Worm (Caenorhabditis elegans): ENCODE data around the gene rgs-6.

rgs-6 gene

DNA sequence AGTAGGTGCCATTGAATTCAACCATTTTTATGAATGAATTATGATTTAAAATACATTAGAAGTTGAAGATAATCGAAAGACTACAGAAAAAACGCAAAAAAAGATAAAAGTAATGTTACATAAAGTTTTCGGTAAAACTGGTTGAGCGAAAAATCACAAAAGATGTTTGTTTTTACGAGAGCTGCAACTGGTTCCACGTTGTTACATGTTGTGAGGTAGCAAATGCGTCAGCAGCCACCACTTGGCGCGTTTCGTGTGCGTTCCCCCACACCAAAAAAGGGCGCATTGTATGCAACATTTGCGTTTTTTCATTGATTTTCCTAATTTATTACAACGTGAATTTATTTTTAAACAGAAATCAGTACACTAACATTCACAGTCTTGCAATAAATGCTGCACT is 48.6 kb upstream of the rgs-6 start, which contains the start of gene gakh-1 (continued):
- no peak for TF ChIP-seq F39B2.1 (GFP tag; IDR thresholded peaks at IDR 0.05)
- TF ChIP-seq rcor-1 (GFP tag; IDR thresholded peaks at IDR 0.05): 0 out of 2 replicates have a peak, but pooled peaks have one; percentile 10
- no peak for TF ChIP-seq madf-8 (GFP tag; conservative IDR thresholded peaks at IDR 0.05)
- no peak for TF ChIP-seq nhr-179 (tag; optimal IDR thresholded peaks at IDR 0.05)
- TF ChIP-seq ama-1 (optimal IDR thresholded peaks at IDR 0.05): no peak
- TF ChIP-seq ama-1 (GFP tag; optimal IDR thresholded peaks at IDR 0.05): no peak
- TF ChIP-seq hrde-1 (tag; optimal IDR thresholded peaks at IDR 0.05; ENCODE audit: borderline replicate concordance): no peak
- TF ChIP-seq ztf-26 (tag; optimal IDR thresholded peaks at IDR 0.05): no peak
- TF ChIP-seq C17E4.6 (GFP tag; IDR thresholded peaks at IDR 0.05): no peak

DNA sequence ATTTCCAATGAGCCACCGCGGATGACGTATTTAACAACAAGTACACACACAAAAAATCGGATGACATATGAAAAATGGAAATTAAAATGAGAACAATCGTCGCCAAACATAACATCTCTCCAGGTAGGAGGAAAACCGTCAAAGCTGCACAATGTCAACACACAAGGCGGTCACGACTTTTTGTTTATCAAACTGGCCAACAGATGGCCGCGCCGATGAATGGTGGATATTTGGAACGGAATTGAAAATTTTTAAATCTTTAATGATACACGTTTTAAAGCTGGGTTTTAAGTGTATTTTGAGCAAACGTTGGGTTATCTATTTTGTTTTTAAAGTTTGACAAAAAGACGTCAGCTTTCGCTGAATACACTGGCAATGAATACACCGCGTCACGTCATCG is 47.7 kb upstream of the rgs-6 start:
- TF ChIP-seq ama-1 (optimal IDR thresholded peaks at IDR 0.05): no peak
- no peak for TF ChIP-seq ama-1 (GFP tag; optimal IDR thresholded peaks at IDR 0.05)
- no peak for TF ChIP-seq gei-17 (GFP tag; optimal IDR thresholded peaks at IDR 0.05)
- no peak for TF ChIP-seq nhr-120 (GFP tag; IDR thresholded peaks at IDR 0.05)
- TF ChIP-seq C06A6.2 (GFP tag; conservative IDR thresholded peaks at IDR 0.05): no peak
- TF ChIP-seq rec-8 (tag; optimal IDR thresholded peaks at IDR 0.05): no peak
- no peak for TF ChIP-seq sea-2 (GFP tag; IDR thresholded peaks at IDR 0.05)
- no peak for TF ChIP-seq nhr-90 (tag; optimal IDR thresholded peaks at IDR 0.05)
- no peak for TF ChIP-seq ceh-100 (GFP tag; IDR thresholded peaks at IDR 0.05)
- no peak for TF ChIP-seq lin-40 (tag; optimal IDR thresholded peaks at IDR 0.05)
- no peak for TF ChIP-seq Y53G8AR.9 (GFP tag; conservative IDR thresholded peaks at IDR 0.05)
- no peak for TF ChIP-seq nhr-179 (tag; optimal IDR thresholded peaks at IDR 0.05)
- no peak for TF ChIP-seq hrde-1 (tag; optimal IDR thresholded peaks at IDR 0.05; ENCODE audit: borderline replicate concordance)
- no peak for TF ChIP-seq hmg-20 (GFP tag; IDR thresholded peaks at IDR 0.05)
- TF ChIP-seq snpc-3.4 (tag; optimal IDR thresholded peaks at IDR 0.05): no peak
- TF ChIP-seq ceh-58 (GFP tag; IDR thresholded peaks at IDR 0.05): no peak
- TF ChIP-seq akir-1 (GFP tag; optimal IDR thresholded peaks at IDR 0.05): no peak
- TF ChIP-seq ccch-3 (GFP tag; optimal IDR thresholded peaks at IDR 0.05): no peak

DNA sequence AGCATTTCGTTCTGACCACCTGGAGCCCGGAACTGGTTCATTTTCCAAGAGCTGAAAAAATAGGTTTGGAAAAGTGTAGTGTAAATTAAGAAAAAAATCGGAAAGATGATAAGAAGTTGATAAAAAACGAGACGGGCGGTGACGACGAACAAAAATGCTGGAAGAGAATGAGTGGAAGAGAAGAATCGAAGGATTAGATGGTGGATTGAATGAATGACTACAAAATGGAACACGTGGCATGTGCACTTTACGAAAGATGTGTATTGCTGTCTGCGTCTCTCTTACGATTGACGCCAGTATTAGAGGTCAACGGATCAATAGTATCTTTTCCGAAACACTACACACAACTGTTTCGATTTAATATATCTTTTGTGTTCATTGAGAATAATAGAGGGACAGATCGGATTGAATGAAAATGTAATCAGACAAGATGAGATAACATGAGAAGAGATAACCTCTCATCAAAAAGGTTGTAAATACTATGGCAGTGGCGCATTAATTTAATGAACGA is 47.1 kb upstream of the rgs-6 start, which contains the start of gene sft-4:
TSS of gene sft-4 (minus strand) at position 51 of the 511 bp plus-strand sequence.
- TF ChIP-seq let-607 (tag; optimal IDR thresholded peaks at IDR 0.05): peak; percentile 88 to 91
- TF ChIP-seq ztf-18 (tag; optimal IDR thresholded peaks at IDR 0.05): peak; percentile 32
- peak; percentile 58 for TF ChIP-seq nhr-80 (tag; optimal IDR thresholded peaks at IDR 0.05)
- TF ChIP-seq mes-4 (tag; optimal IDR thresholded peaks at IDR 0.05): no peak
- no peak for TF ChIP-seq aptf-2 (GFP tag; conservative IDR thresholded peaks at IDR 0.05)
- peak; percentile 23; the same call in 1 of the 2 replicates for TF ChIP-seq hmg-1.2 (GFP tag; IDR thresholded peaks at IDR 0.05)

DNA sequence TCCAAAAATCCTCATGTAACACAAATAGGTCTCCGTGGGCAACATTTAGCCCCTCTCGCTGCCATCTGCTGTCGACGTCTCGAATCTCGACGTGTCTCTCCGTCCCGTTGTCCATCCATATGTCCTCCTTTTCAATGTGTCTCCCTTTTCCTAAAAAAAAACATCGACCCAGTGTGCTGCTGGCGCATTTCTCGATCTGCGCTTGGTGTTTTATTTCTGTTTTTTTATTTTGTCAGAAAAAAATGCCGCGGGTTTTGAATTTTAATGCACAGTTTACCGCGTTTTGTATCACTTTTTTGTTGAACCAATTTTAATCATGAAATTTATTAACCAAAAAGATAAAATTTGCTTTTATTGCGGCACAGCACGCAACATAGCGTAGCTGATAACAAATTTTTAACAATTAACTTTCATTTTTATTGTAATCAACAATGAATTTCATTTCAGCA is 42.2 kb upstream of the rgs-6 start:
- TF ChIP-seq attf-5 (GFP tag; optimal IDR thresholded peaks at IDR 0.05) (peak; percentile 53), dpl-1 (GFP tag; optimal IDR thresholded peaks at IDR 0.05) (peak; percentile 2), K11D2.4 (GFP tag; IDR thresholded peaks at IDR 0.05) (peak; percentile 78; the same call in 1 of the 2 replicates), nhr-179 (tag; optimal IDR thresholded peaks at IDR 0.05) (no peak), lin-54 (GFP tag; optimal IDR thresholded peaks at IDR 0.05) (peak; percentile 19), let-607 (tag; optimal IDR thresholded peaks at IDR 0.05) (peak; percentile 49 to 67), pha-4 (tag; optimal IDR thresholded peaks at IDR 0.05) (no peak), lin-40 (tag; optimal IDR thresholded peaks at IDR 0.05) (peak; percentile 60), lin-26 (GFP tag; IDR thresholded peaks at IDR 0.05) (no peak), hlh-26 (GFP tag; conservative IDR thresholded peaks at IDR 0.05) (no peak), efl-1 (GFP tag; optimal IDR thresholded peaks at IDR 0.05) (no peak), cebp-1 (GFP tag; IDR thresholded peaks at IDR 0.05) (no peak), cebp-1 (tag; optimal IDR thresholded peaks at IDR 0.05) (peak; percentile 50), C06A6.2 (GFP tag; conservative IDR thresholded peaks at IDR 0.05) (no peak), dox-1 (GFP tag; IDR thresholded peaks at IDR 0.05) (peak; percentile 74; the same call in 1 of the 2 replicates), ama-1 (optimal IDR thresholded peaks at IDR 0.05) (no peak), ama-1 (GFP tag; optimal IDR thresholded peaks at IDR 0.05) (no peak), nhr-80 (tag; optimal IDR thresholded peaks at IDR 0.05) (peak; percentile 48), ceh-91 (GFP tag; IDR thresholded peaks at IDR 0.05) (no peak), snpc-1.3 (tag; optimal IDR thresholded peaks at IDR 0.05; ENCODE audit: insufficient read depth) (no peak), F23B12.7 (tag; optimal IDR thresholded peaks at IDR 0.05; ENCODE audit: insufficient read depth) (no peak)

Measured in whole organism, young adult.